Worm (Caenorhabditis elegans) whole organism, L3 larva: ENCODE data around the gene usp-50.
"Not testable (repeated sequence)": the region's sequence is repeated elsewhere in the genome, so short reads cannot be mapped to it uniquely, and the experiment has no call there.

Source experiments
- R02D3.7 ChIP-seq: fragments of 150-350 bp; optimal IDR thresholded peaks from 2 replicates; lab custom pipeline; 2014; ENCODE audit warnings: missing biosample characterization, missing genetic modification characterization
- ZK546.5 ChIP-seq: sonication (generic microtip); optimal IDR thresholded peaks from 2 replicates; lab custom pipeline; 2017; ENCODE audit warnings: missing biosample characterization, missing genetic modification characterization
- aly-2 ChIP-seq: fragments of 150-350 bp; optimal IDR thresholded peaks from 2 replicates; lab custom pipeline; 2014; ENCODE audit warnings: missing biosample characterization, missing genetic modification characterization
- ama-1 ChIP-seq: fragments of 150-350 bp; optimal IDR thresholded peaks from 2 replicates; lab custom pipeline; 2018
- ceh-16 ChIP-seq: sonication (generic microtip); optimal IDR thresholded peaks from 2 replicates; lab custom pipeline; 2017; ENCODE audit warnings: missing biosample characterization, missing genetic modification characterization
- ceh-28 ChIP-seq: fragments of 150-350 bp; optimal IDR thresholded peaks from 2 replicates; lab custom pipeline; 2014; ENCODE audit warnings: missing biosample characterization, missing genetic modification reagents, missing genetic modification characterization
- ceh-82 ChIP-seq: fragments of 150-350 bp; optimal IDR thresholded peaks from 2 replicates; lab custom pipeline; 2014; ENCODE audit warnings: missing biosample characterization, missing genetic modification characterization
- ceh-9 ChIP-seq: sonication (generic microtip); optimal IDR thresholded peaks from 2 replicates; lab custom pipeline; 2018; ENCODE audit warnings: missing biosample characterization, missing genetic modification characterization
- elt-1 ChIP-seq: fragments of 150-350 bp; optimal IDR thresholded peaks from 2 replicates; lab custom pipeline; 2014; ENCODE audit warnings: missing biosample characterization, missing genetic modification characterization
- elt-2 ChIP-seq: sonication (generic microtip); optimal IDR thresholded peaks from 2 replicates; lab custom pipeline; 2016; ENCODE audit warnings: missing genetic modification reagents, mild to moderate bottlenecking, missing genetic modification characterization, missing compliant biosample characterization
- elt-3 ChIP-seq, 3 experiments: fragments of 150-350 bp in 1 of 3; sonication (generic microtip) in 2 of 3; optimal IDR thresholded peaks; 2 replicates in 2 of 3; 4 replicates in 1 of 3; lab custom pipeline; 2014 to 2017; ENCODE audit warnings: missing biosample characterization in 3 of 3, missing genetic modification characterization in 3 of 3
- fkh-10 ChIP-seq: sonication (generic microtip); optimal IDR thresholded peaks from 2 replicates; lab custom pipeline; 2017; ENCODE audit warnings: missing biosample characterization, missing genetic modification reagents, missing genetic modification characterization
- fkh-2 ChIP-seq: fragments of 150-350 bp; optimal IDR thresholded peaks from 2 replicates; lab custom pipeline; 2014; ENCODE audit warnings: missing biosample characterization, missing genetic modification reagents, missing genetic modification characterization
- fos-1 ChIP-seq: fragments of 150-350 bp; optimal IDR thresholded peaks from 2 replicates; lab custom pipeline; 2014; ENCODE audit warnings: missing biosample characterization, missing genetic modification characterization
- jun-1 ChIP-seq: fragments of 150-350 bp; optimal IDR thresholded peaks from 2 replicates; lab custom pipeline; 2014; ENCODE audit warnings: missing biosample characterization, missing genetic modification reagents, missing genetic modification characterization
- lin-15B ChIP-seq: fragments of 150-350 bp; optimal IDR thresholded peaks from 2 replicates; lab custom pipeline; 2014; ENCODE audit warnings: missing biosample characterization, missing genetic modification characterization
- lsy-12 ChIP-seq: sonication (generic microtip); optimal IDR thresholded peaks from 2 replicates; lab custom pipeline; 2016; ENCODE audit warnings: mild to moderate bottlenecking, missing genetic modification characterization, missing compliant biosample characterization
- mdl-1 ChIP-seq: fragments of 150-350 bp; optimal IDR thresholded peaks from 2 replicates; lab custom pipeline; 2014; ENCODE audit warnings: missing biosample characterization, missing genetic modification characterization
- mml-1 ChIP-seq: fragments of 150-350 bp; sonication (generic microtip); optimal IDR thresholded peaks from 3 replicates; lab custom pipeline; 2014; ENCODE audit warnings: missing biosample characterization, missing genetic modification characterization
- nhr-25 ChIP-seq: sonication (generic microtip); optimal IDR thresholded peaks from 2 replicates; lab custom pipeline; 2017; ENCODE audit warnings: missing biosample characterization, missing genetic modification characterization
- nhr-28 ChIP-seq: fragments of 150-350 bp; optimal IDR thresholded peaks from 2 replicates; lab custom pipeline; 2014; ENCODE audit warnings: missing biosample characterization, missing genetic modification characterization
- nhr-43 ChIP-seq: sonication (generic microtip); optimal IDR thresholded peaks from 2 replicates; lab custom pipeline; 2016; ENCODE audit warnings: mild to moderate bottlenecking, missing genetic modification characterization, missing compliant biosample characterization; ENCODE audit not compliant: poor library complexity, severe bottlenecking
- nhr-67 ChIP-seq: fragments of 150-350 bp; optimal IDR thresholded peaks from 2 replicates; lab custom pipeline; 2014; ENCODE audit warnings: missing biosample characterization, missing genetic modification characterization
- nhr-77 ChIP-seq: fragments of 150-350 bp; optimal IDR thresholded peaks from 2 replicates; lab custom pipeline; 2014; ENCODE audit warnings: missing biosample characterization, missing genetic modification characterization
- pha-4 ChIP-seq: fragments of 150-350 bp; optimal IDR thresholded peaks from 2 replicates; lab custom pipeline; 2014; ENCODE audit warnings: missing biosample characterization, missing genetic modification reagents, missing genetic modification characterization
- pqm-1 ChIP-seq: fragments of 150-350 bp; optimal IDR thresholded peaks from 2 replicates; lab custom pipeline; 2017; ENCODE audit warnings: missing biosample characterization, missing genetic modification characterization, inconsistent platforms
- snpc-4 ChIP-seq: fragments of 150-350 bp; optimal IDR thresholded peaks from 2 replicates; lab custom pipeline; 2014; ENCODE audit warnings: missing biosample characterization, missing genetic modification characterization
- unc-39 ChIP-seq: sonication (generic microtip); optimal IDR thresholded peaks from 4 replicates; lab custom pipeline; 2017; ENCODE audit warnings: missing biosample characterization, missing genetic modification characterization
- ztf-11 ChIP-seq: fragments of 150-350 bp; optimal IDR thresholded peaks from 2 replicates; lab custom pipeline; 2014; ENCODE audit warnings: missing biosample characterization, missing genetic modification characterization
- ztf-4 ChIP-seq: fragments of 150-350 bp; optimal IDR thresholded peaks from 2 replicates; lab custom pipeline; 2014; ENCODE audit warnings: missing biosample characterization, missing genetic modification characterization

Gene usp-50

DNA sequence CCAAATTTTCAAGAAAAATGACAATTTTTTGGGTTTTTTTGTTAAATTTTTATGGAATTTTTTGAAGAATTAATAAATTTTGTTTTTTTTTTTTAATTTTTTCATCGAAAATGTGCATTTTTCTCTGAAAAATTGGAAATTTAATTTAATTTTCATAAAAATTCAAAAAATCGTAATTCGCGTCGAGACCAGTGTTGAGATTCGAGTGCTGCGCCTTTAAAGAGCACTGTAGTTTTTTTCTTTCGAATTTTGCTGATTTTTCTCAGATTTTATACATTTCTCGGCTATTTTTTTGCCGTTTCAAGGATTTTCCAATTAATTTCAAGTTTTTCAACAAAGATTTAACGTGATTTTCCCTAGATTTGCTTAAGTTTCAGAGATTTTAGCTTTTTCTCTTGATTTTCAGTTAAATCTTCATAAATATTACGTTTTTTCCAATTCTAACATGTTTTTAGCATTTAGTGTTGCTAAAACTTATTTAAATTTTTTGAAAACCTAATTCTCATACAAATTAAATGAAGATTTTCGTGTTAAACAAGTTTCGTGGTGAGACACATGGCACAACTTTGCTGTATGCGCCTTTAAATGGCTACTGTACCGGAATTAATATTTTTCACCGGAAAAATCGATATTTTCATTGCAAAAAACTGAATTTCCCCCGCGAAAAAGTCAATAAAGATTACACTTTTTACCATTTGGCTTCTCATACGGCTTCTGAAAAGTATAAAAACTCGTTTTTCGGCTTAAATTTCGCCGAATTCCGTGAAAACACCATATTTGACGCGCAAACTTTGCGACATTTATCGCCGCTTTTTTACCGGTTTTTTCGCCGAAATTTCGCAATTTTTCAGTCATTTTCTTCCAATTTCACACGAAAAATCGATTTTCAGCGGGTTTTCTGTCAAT lies at the start of gene usp-50:
Gene usp-50 (plus strand): TSS at position 822 of the 906 bp plus-strand sequence.
- not testable (repeated sequence) for TF ChIP-seq fos-1; ama-1 (lab: Kevin White, UChicago); mdl-1 (tag; lab: Kevin White, UChicago)

DNA sequence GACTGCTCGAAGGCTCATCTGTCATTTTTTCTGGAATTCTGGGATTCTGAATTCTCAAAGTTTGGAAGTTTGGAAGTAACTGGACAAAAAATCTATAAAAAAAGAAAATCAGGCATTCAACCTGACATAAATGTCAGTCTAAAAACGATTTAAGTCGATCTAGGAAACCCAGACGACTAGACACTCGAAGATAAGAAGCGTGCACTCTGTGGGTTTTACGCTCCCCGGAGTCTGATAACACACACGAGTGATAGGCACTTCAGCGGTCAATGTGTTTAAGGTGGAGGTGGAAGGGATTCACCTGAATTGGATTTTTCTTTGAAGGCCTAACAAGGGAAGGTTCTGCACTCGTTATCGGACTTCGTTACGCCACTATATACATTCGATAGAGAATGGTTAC lies 35.8 kb upstream of the usp-50 start, which contains the start of gene C06H5.6:
Gene C06H5.6 (minus strand): TSS at position 46 of the 400 bp plus-strand sequence.
- TF ChIP-seq elt-2 (tag; lab: Kevin White, UChicago), result peak; percentile 73
- TF ChIP-seq pqm-1 (tag; lab: Kevin White, UChicago), result peak; percentile 16
- TF ChIP-seq nhr-43, result no peak

DNA sequence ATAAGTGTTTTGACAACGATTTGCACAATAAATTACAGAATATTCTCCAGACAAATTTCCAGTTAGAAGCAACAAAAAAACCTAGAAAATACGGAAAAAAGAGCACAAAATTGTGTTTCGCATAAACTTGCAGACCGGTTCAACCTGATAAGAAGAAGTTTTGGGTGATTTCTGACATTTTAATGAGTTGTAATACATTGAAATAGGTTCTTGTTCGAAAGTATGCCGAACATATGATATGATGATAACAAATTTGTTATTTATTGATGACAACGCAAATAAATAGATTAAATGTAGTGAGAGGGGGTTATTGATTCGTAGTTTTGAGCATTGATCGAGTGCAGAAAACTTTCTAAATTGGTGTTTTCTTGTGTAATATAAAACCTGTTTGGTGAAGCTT lies 33.4 kb upstream of the usp-50 start:
- TF ChIP-seq nhr-25 (tag; lab: Kevin White, UChicago) (no peak), R02D3.7 (tag; lab: Kevin White, UChicago) (no peak), lin-15B (no peak), ztf-4 (tag; lab: Kevin White, UChicago) (no peak), aly-2 (tag; lab: Kevin White, UChicago) (no peak), ceh-9 (tag; lab: Kevin White, UChicago) (no peak), pqm-1 (tag; lab: Kevin White, UChicago) (peak; percentile 41), ceh-16 (tag; lab: Kevin White, UChicago) (no peak), ceh-28 (tag; lab: Kevin White, UChicago) (peak; percentile 20), fkh-10 (GFP tag; lab: Kevin White, UChicago) (no peak), nhr-67 (tag; lab: Kevin White, UChicago) (no peak), nhr-77 (tag; lab: Kevin White, UChicago) (no peak), elt-1 (tag; lab: Kevin White, UChicago) (no peak), jun-1 (tag; lab: Kevin White, UChicago) (no peak), elt-2 (tag; lab: Kevin White, UChicago) (peak; percentile 75), pha-4 (tag; lab: Kevin White, UChicago) (peak; percentile 20)
- TF ChIP-seq, all 47 proteins: peak for 4

DNA sequence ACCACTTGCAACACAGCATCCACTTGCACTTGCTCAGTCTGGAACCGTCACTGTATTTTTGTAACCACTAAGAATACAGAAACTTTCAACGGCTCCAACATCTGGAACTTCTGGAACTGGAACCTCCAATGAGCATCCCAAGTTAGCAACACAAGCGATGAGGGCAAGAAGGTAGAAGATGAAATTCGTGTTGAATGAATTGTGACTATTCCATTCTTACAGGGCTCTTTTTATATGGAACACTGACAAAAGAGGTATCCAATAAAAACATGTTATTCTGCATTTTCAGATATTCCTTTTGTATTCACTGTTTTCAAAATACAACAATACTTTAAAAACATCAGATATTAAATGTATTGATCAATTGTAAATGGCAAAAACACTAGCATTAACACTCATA lies 30.8 kb upstream of the usp-50 start, which contains the start of gene C06H5.11:
Gene C06H5.11 (minus strand): TSS at position 101 of the 400 bp plus-strand sequence.
- not testable (repeated sequence) for TF ChIP-seq ztf-11, pqm-1, fkh-2 (tag; lab: Kevin White, UChicago)

DNA sequence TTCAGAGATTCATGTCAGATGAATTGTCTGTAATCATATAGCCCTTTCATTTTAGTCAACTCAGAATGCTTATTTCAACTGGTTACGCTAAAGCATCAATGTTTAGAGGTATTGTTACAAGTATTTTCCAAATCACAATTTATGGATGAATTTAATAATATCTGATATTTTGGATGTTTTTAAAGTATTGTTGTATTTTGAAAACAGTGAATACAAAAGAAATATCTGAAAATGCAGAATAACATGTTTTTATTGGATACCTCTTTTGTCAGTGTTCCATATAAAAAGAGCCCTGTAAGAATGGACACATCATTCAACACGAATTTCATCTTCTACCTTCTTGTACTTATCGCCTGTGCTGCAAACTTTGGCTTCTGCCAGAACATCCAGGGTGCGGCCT lies 30.2 kb upstream of the usp-50 start, which contains the start of gene C06H5.12:
Gene C06H5.12 (plus strand): TSS at position 301 of the 400 bp plus-strand sequence.
- TF ChIP-seq snpc-4 (tag; lab: Kevin White, UChicago); nhr-28 (tag; lab: Kevin White, UChicago); elt-3 (tag; optimal IDR thresholded peaks at IDR 0.05; lab: Kevin White, UChicago): not testable (repeated sequence)

DNA sequence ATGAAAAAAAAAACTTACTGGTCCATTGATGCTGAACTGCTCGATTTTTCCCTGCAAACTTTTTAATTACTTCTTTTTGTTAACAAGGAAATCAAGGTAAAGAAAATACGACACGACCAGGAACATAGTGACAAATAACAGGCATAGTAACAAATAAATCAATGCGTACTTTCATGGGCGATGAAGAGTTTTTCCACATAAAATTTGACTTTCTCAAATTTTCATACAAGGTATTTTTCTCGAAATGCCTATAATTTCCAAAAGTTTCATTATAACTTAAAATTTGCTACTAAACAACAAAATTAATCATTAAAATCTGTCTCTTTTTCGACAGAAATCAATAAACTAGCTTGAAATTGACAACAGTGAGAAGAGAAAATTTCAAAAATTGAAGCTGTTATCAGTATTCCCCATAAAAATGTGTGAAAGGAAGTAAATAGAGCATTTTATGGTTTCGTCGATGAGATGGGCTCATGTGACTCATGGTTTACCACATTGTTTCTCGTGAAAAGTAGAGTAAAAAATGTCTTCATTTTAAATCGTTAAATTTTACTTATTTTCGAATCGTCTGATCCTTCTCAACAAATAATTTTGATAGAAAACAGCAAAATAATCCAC lies 27.9 kb upstream of the usp-50 start, which contains the start of gene fbxa-156:
Gene fbxa-156 (minus strand): TSS at position 51 of the 618 bp plus-strand sequence.
- TF ChIP-seq fkh-10 (GFP tag; lab: Kevin White, UChicago) (no peak), elt-3 (tag; optimal IDR thresholded peaks at IDR 0.05; lab: Kevin White, UChicago) (no peak), ceh-82 (tag; lab: Kevin White, UChicago) (no peak), jun-1 (tag; lab: Kevin White, UChicago) (no peak), nhr-43 (no peak), lsy-12 (no peak), ama-1 (lab: Kevin White, UChicago) (no peak), unc-39 (tag; lab: Kevin White, UChicago) (no peak), mml-1 (no peak), ceh-16 (tag; lab: Kevin White, UChicago) (no peak), ZK546.5 (tag; lab: Kevin White, UChicago) (no peak), fkh-2 (tag; lab: Kevin White, UChicago) (no peak), pqm-1 (tag; lab: Kevin White, UChicago) (no peak), pha-4 (tag; lab: Kevin White, UChicago) (peak; percentile 44), nhr-28 (tag; lab: Kevin White, UChicago) (no peak), elt-2 (tag; lab: Kevin White, UChicago) (peak; percentile 67)
